Fruit fly (Drosophila melanogaster): ENCODE measurements around the gene CG6761.

CG6761 gene

dm6 chr3L:9691476-9691826, 11.9 kb downstream of the CG6761 start (continued):
- TF ChIP-seq repo (GFP tag; optimal IDR thresholded peaks at IDR 0.05) (no peak), lab (GFP tag; optimal IDR thresholded peaks at IDR 0.05) (peak; percentile 63), eyg (GFP tag; optimal IDR thresholded peaks at IDR 0.05) (no peak), ttk (GFP tag; IDR thresholded peaks at IDR 0.05) (no peak), Sry-δ (GFP tag; optimal IDR thresholded peaks at IDR 0.05) (no peak), nmo (GFP tag; optimal IDR thresholded peaks at IDR 0.05) (no peak), CG11696 (GFP tag; IDR thresholded peaks at IDR 0.05) (no peak), caup (GFP tag; optimal IDR thresholded peaks at IDR 0.05; ENCODE audit: severe bottlenecking) (peak; percentile 12), CG11456 (GFP tag; IDR thresholded peaks at IDR 0.05) (no peak), tx (GFP tag; optimal IDR thresholded peaks at IDR 0.05) (no peak), ci (GFP tag; IDR thresholded peaks at IDR 0.05) (no peak), Ets65A (GFP tag) (peak; percentile 24), Deaf1 (tag; optimal IDR thresholded peaks at IDR 0.05) (no peak), Aef1 (GFP tag; IDR thresholded peaks at IDR 0.05) (no peak), Mrtf (GFP tag; IDR thresholded peaks at IDR 0.05) (no peak), CG2116 (GFP tag; optimal IDR thresholded peaks at IDR 0.05) (no peak), CG2120 (GFP tag; optimal IDR thresholded peaks at IDR 0.05) (no peak), Eip74EF (GFP tag; optimal IDR thresholded peaks at IDR 0.05) (no peak), bigmax (GFP tag; optimal IDR thresholded peaks at IDR 0.05) (peak; percentile 12), Oaz (GFP tag; IDR thresholded peaks at IDR 0.05) (no peak), H2.0 (GFP tag; IDR thresholded peaks at IDR 0.05) (no peak), BEAF-32 (GFP tag; optimal IDR thresholded peaks at IDR 0.05) (no peak), nau (GFP tag; optimal IDR thresholded peaks at IDR 0.05) (no peak), Tbp (GFP tag; optimal IDR thresholded peaks at IDR 0.05) (no peak), kay (GFP tag; optimal IDR thresholded peaks at IDR 0.05) (no peak), CG10543 (GFP tag; optimal IDR thresholded peaks at IDR 0.05) (peak; percentile 51), Hsf (GFP tag; optimal IDR thresholded peaks at IDR 0.05) (no peak), CG3281 (GFP tag; optimal IDR thresholded peaks at IDR 0.05) (peak; percentile 7), sna (GFP tag; IDR thresholded peaks at IDR 0.05; ENCODE audit: partially characterized antibody) (no peak), exex (tag; optimal IDR thresholded peaks at IDR 0.05) (peak; percentile 97), cwo (GFP tag; optimal IDR thresholded peaks at IDR 0.05) (peak; percentile 74), CG6791 (GFP tag; IDR thresholded peaks at IDR 0.05; ENCODE audit: partially characterized antibody) (0 out of 3 replicates have a peak, but pooled peaks have one; percentile 40), pfk (GFP tag; optimal IDR thresholded peaks at IDR 0.05) (peak; percentile 20), Nf-YB (GFP tag; optimal IDR thresholded peaks at IDR 0.05) (no peak), CG16815 (GFP tag; optimal IDR thresholded peaks at IDR 0.05) (no peak), Poxn (GFP tag; IDR thresholded peaks at IDR 0.05) (no peak), Opbp (GFP tag; IDR thresholded peaks at IDR 0.05; ENCODE audit: partially characterized antibody) (no peak), klu (GFP tag; IDR thresholded peaks at IDR 0.05) (no peak), her (GFP tag; optimal IDR thresholded peaks at IDR 0.05) (no peak), Side (GFP tag; optimal IDR thresholded peaks at IDR 0.05) (no peak), CG42726 (GFP tag; IDR thresholded peaks at IDR 0.05; ENCODE audit: partially characterized antibody) (no peak), Asciz (GFP tag; optimal IDR thresholded peaks at IDR 0.05) (no peak), CG13624 (GFP tag; optimal IDR thresholded peaks at IDR 0.05) (no peak), dmrt99B (tag; optimal IDR thresholded peaks at IDR 0.05) (no peak), Adf1 (GFP tag; IDR thresholded peaks at IDR 0.05) (peak; percentile 4; the same call in 1 of the 2 replicates), tll (GFP tag; optimal IDR thresholded peaks at IDR 0.05) (no peak), seq (GFP tag; IDR thresholded peaks at IDR 0.05) (no peak), CG7372 (GFP tag; IDR thresholded peaks at IDR 0.05) (no peak), sim (GFP tag; IDR thresholded peaks at IDR 0.05) (no peak), nerfin-2 (GFP tag; IDR thresholded peaks at IDR 0.05; ENCODE audit: partially characterized antibody) (no peak), Optix (GFP tag; IDR thresholded peaks at IDR 0.05) (no peak)
